Fruit fly (Drosophila melanogaster) whole organism, embryonic: ENCODE measurements around the gene TTLL4A.

ENCODE experiments used
- Ada2b ChIP-seq: fragments of 200-800 bp; sonication (Bioruptor generic); IDR thresholded peaks from 2 replicates; pipeline ENCODE4 v1.3.6; 2022; ENCODE audit warnings: missing biosample characterization, missing genetic modification characterization
- BEAF-32 ChIP-seq: fragments of 200-800 bp; sonication (Bioruptor generic); optimal IDR thresholded peaks from 3 replicates; lab custom pipeline; 2017; ENCODE audit warnings: missing biosample characterization, missing genetic modification characterization, mild to moderate bottlenecking, moderate library complexity, missing genetic modification reagents
- CG10209 ChIP-seq: fragments of 200-800 bp; sonication (Bioruptor generic); optimal IDR thresholded peaks from 3 replicates; lab custom pipeline; 2017; ENCODE audit warnings: missing biosample characterization, mild to moderate bottlenecking, missing genetic modification characterization, missing genetic modification reagents
- CG10565 ChIP-seq: fragments of 200-800 bp; sonication (Bioruptor generic); optimal IDR thresholded peaks from 3 replicates; lab custom pipeline; 2016; ENCODE audit warnings: missing biosample characterization, mild to moderate bottlenecking, missing genetic modification characterization
- CG11456 ChIP-seq: fragments of 200-800 bp; sonication (Bioruptor generic); IDR thresholded peaks from 3 replicates; pipeline ENCODE4 v1.3.6; 2022; ENCODE audit warnings: missing biosample characterization, missing genetic modification characterization
- CG11504 ChIP-seq: fragments of 200-800 bp; sonication (Bioruptor generic); optimal IDR thresholded peaks from 3 replicates; lab custom pipeline; 2019; ENCODE audit warnings: missing biosample characterization, mild to moderate bottlenecking, missing genetic modification characterization, moderate library complexity
- CG12219 ChIP-seq: fragments of 200-800 bp; sonication (Bioruptor generic); optimal IDR thresholded peaks from 3 replicates; lab custom pipeline; 2018; ENCODE audit warnings: missing biosample characterization, mild to moderate bottlenecking, missing genetic modification characterization
- CG12744 ChIP-seq: fragments of 200-800 bp; sonication (Bioruptor generic); optimal IDR thresholded peaks from 2 replicates; lab custom pipeline; 2016; ENCODE audit warnings: missing biosample characterization, missing genetic modification characterization
- CG15514 ChIP-seq: fragments of 200-800 bp; sonication (Bioruptor generic); optimal IDR thresholded peaks from 3 replicates; lab custom pipeline; 2017; ENCODE audit warnings: missing biosample characterization, missing genetic modification characterization, mild to moderate bottlenecking, moderate library complexity, missing genetic modification reagents
- CG15601 ChIP-seq: fragments of 200-800 bp; sonication (Bioruptor generic); optimal IDR thresholded peaks from 3 replicates; lab custom pipeline; 2019; ENCODE audit warnings: missing biosample characterization, mild to moderate bottlenecking, missing genetic modification characterization, moderate library complexity
- CG1603 ChIP-seq: fragments of 200-800 bp; sonication (Bioruptor generic); optimal IDR thresholded peaks from 2 replicates; lab custom pipeline; 2019; ENCODE audit warnings: missing biosample characterization, mild to moderate bottlenecking, missing genetic modification characterization, moderate library complexity
- CG17186 ChIP-seq: fragments of 200-800 bp; sonication (Bioruptor generic); optimal IDR thresholded peaks from 3 replicates; lab custom pipeline; 2017; ENCODE audit warnings: missing biosample characterization, missing genetic modification reagents, missing genetic modification characterization
- CG17385 ChIP-seq: fragments of 200-800 bp; sonication (Bioruptor generic); optimal IDR thresholded peaks from 3 replicates; lab custom pipeline; 2018; ENCODE audit warnings: missing biosample characterization, mild to moderate bottlenecking, missing genetic modification characterization
- CG18619 ChIP-seq: fragments of 200-800 bp; sonication (Bioruptor generic); optimal IDR thresholded peaks from 3 replicates; lab custom pipeline; 2017; ENCODE audit warnings: missing biosample characterization, mild to moderate bottlenecking, missing genetic modification characterization
- CG2120 ChIP-seq: fragments of 200-800 bp; sonication (Bioruptor generic); optimal IDR thresholded peaks from 3 replicates; lab custom pipeline; 2016; ENCODE audit warnings: missing biosample characterization, missing genetic modification characterization
- CG2889 ChIP-seq: fragments of 200-800 bp; sonication (Bioruptor generic); IDR thresholded peaks from 3 replicates; pipeline ENCODE4 v1.3.6; 2022; ENCODE audit warnings: missing biosample characterization, missing genetic modification characterization
- CG31224 ChIP-seq: fragments of 200-800 bp; sonication (Bioruptor generic); IDR thresholded peaks from 2 replicates; pipeline ENCODE4 v1.3.6; 2022; ENCODE audit warnings: missing biosample characterization, missing genetic modification characterization
- CG31441 ChIP-seq: fragments of 200-800 bp; sonication (Bioruptor generic); IDR thresholded peaks from 2 replicates; pipeline ENCODE4 v1.3.6; 2022; ENCODE audit warnings: missing biosample characterization, missing genetic modification characterization
- CG4404 ChIP-seq: fragments of 200-800 bp; sonication (Bioruptor generic); IDR thresholded peaks from 2 replicates; pipeline ENCODE4 v1.3.6; 2022; ENCODE audit warnings: missing biosample characterization, missing genetic modification characterization
- CG4424 ChIP-seq: fragments of 200-800 bp; sonication (Bioruptor generic); optimal IDR thresholded peaks from 3 replicates; lab custom pipeline; 2016; ENCODE audit warnings: missing biosample characterization, missing genetic modification characterization
- CG5180 ChIP-seq: fragments of 200-800 bp; sonication (Bioruptor generic); optimal IDR thresholded peaks from 3 replicates; lab custom pipeline; 2017; ENCODE audit warnings: missing biosample characterization, missing genetic modification characterization, mild to moderate bottlenecking, moderate library complexity, missing genetic modification reagents
- CG7556 ChIP-seq: fragments of 200-800 bp; sonication (Bioruptor generic); optimal IDR thresholded peaks from 2 replicates; lab custom pipeline; 2017; ENCODE audit warnings: missing biosample characterization, mild to moderate bottlenecking, missing genetic modification characterization
- CG7839 ChIP-seq: fragments of 200-800 bp; sonication (Bioruptor generic); optimal IDR thresholded peaks from 3 replicates; lab custom pipeline; 2018; ENCODE audit warnings: missing biosample characterization, mild to moderate bottlenecking, missing genetic modification characterization, moderate library complexity
- CG9876 ChIP-seq: fragments of 200-800 bp; sonication (Bioruptor generic); optimal IDR thresholded peaks from 2 replicates; lab custom pipeline; 2016; ENCODE audit warnings: missing biosample characterization, missing genetic modification characterization
- CG9932 ChIP-seq: fragments of 200-800 bp; sonication (Bioruptor generic); IDR thresholded peaks from 2 replicates; pipeline ENCODE4 v1.3.6; 2022; ENCODE audit warnings: missing biosample characterization, missing genetic modification characterization
- D ChIP-seq, 2 experiments: fragments of 200-800 bp in 1 of 2; fragments of >200 bp in 1 of 2; sonication (Bioruptor generic) in 1 of 2; optimal IDR thresholded peaks; 2 replicates in 1 of 2; 3 replicates in 1 of 2; lab custom pipeline; 2017; ENCODE audit warnings: mild to moderate bottlenecking in 1 of 2, missing biosample characterization in 1 of 2, missing genetic modification characterization in 1 of 2, missing genetic modification reagents in 1 of 2
- Dip3 ChIP-seq: fragments of 200-800 bp; sonication (Bioruptor generic); optimal IDR thresholded peaks from 3 replicates; lab custom pipeline; 2016; ENCODE audit warnings: missing biosample characterization, missing genetic modification characterization
- Ets65A ChIP-seq: fragments of 200-800 bp; sonication (Bioruptor generic); peaks from one replicate; lab custom pipeline; 2016; ENCODE audit warnings: missing biosample characterization, missing genetic modification characterization
- Fer1 ChIP-seq: fragments of 200-800 bp; sonication (Bioruptor generic); optimal IDR thresholded peaks from 2 replicates; lab custom pipeline; 2017; ENCODE audit warnings: missing biosample characterization, mild to moderate bottlenecking, missing genetic modification characterization
- Hsf ChIP-seq: fragments of 200-800 bp; sonication (Bioruptor generic); optimal IDR thresholded peaks from 3 replicates; lab custom pipeline; 2016; ENCODE audit warnings: missing biosample characterization, missing genetic modification characterization
- Lpt ChIP-seq: fragments of >200 bp; optimal IDR thresholded peaks from 2 replicates; lab custom pipeline; 2018; ENCODE audit warnings: missing biosample characterization, missing genetic modification characterization
- Neu2 ChIP-seq: fragments of 200-800 bp; sonication (Bioruptor generic); optimal IDR thresholded peaks from 3 replicates; lab custom pipeline; 2016; ENCODE audit warnings: missing biosample characterization, missing genetic modification characterization, borderline replicate concordance
- Sox102F ChIP-seq: fragments of 200-800 bp; sonication (Bioruptor generic); optimal IDR thresholded peaks from 2 replicates; lab custom pipeline; 2018; ENCODE audit warnings: missing biosample characterization, mild to moderate bottlenecking, missing genetic modification characterization, moderate library complexity
- TFAM ChIP-seq: fragments of 200-800 bp; sonication (Bioruptor generic); optimal IDR thresholded peaks from 2 replicates; lab custom pipeline; 2017; ENCODE audit warnings: missing biosample characterization, missing genetic modification characterization, inconsistent platforms
- al ChIP-seq: fragments of 200-800 bp; sonication (Bioruptor generic); IDR thresholded peaks from 2 replicates; pipeline ENCODE4 v1.3.6; 2022; ENCODE audit warnings: missing biosample characterization, missing genetic modification characterization
- chif ChIP-seq, 2 experiments: fragments of 200-800 bp; sonication (Bioruptor generic); optimal IDR thresholded peaks; 3 replicates each; lab custom pipeline; 2016; ENCODE audit warnings: missing biosample characterization in 2 of 2, missing genetic modification characterization in 2 of 2
- croc ChIP-seq: fragments of 200-800 bp; sonication (Bioruptor generic); conservative IDR thresholded peaks from 3 replicates; pipeline ENCODE4 v1.3.6; 2022; ENCODE audit warnings: missing biosample characterization, missing genetic modification characterization
- crp ChIP-seq, 2 experiments: fragments of 200-800 bp; sonication (Bioruptor generic); optimal IDR thresholded peaks; 2 replicates in 1 of 2; 3 replicates in 1 of 2; lab custom pipeline; 2017; ENCODE audit warnings: missing biosample characterization in 2 of 2, missing genetic modification characterization in 2 of 2, mild to moderate bottlenecking in 1 of 2, moderate library complexity in 1 of 2
- eve ChIP-seq, 2 experiments: fragments of >200 bp; optimal IDR thresholded peaks; 2 replicates each; lab custom pipeline; 2017; ENCODE audit warnings: missing biosample characterization in 2 of 2, missing genetic modification characterization in 2 of 2
- grau ChIP-seq: fragments of 200-800 bp; optimal IDR thresholded peaks from 3 replicates; lab custom pipeline; 2019; ENCODE audit warnings: missing biosample characterization, mild to moderate bottlenecking, missing genetic modification characterization, moderate library complexity
- mam ChIP-seq: fragments of 200-800 bp; sonication (Bioruptor generic); optimal IDR thresholded peaks from 3 replicates; lab custom pipeline; 2016; ENCODE audit warnings: missing biosample characterization, missing genetic modification characterization
- nau ChIP-seq: fragments of 200-800 bp; sonication (Bioruptor generic); optimal IDR thresholded peaks from 3 replicates; lab custom pipeline; 2017; ENCODE audit warnings: missing biosample characterization, mild to moderate bottlenecking, missing genetic modification characterization, missing genetic modification reagents
- org-1 ChIP-seq: fragments of 200-800 bp; sonication (Bioruptor generic); optimal IDR thresholded peaks from 2 replicates; lab custom pipeline; 2017; ENCODE audit warnings: missing biosample characterization, missing genetic modification characterization
- sr ChIP-seq: fragments of 200-800 bp; sonication (Bioruptor generic); IDR thresholded peaks from 3 replicates; pipeline ENCODE4 v1.3.6; 2022; ENCODE audit warnings: missing biosample characterization, missing genetic modification characterization
- ssp ChIP-seq: fragments of 200-800 bp; sonication (Bioruptor generic); IDR thresholded peaks from 2 replicates; pipeline ENCODE4 v1.3.6; 2022; ENCODE audit warnings: missing biosample characterization, missing genetic modification characterization
- tgo ChIP-seq: fragments of 200-800 bp; sonication (Bioruptor generic); IDR thresholded peaks from 3 replicates; pipeline ENCODE4 v1.3.6; 2022; ENCODE audit warnings: missing biosample characterization, missing genetic modification characterization
- tio ChIP-seq: fragments of 200-800 bp; sonication (Bioruptor generic); optimal IDR thresholded peaks from 2 replicates; lab custom pipeline; 2017; ENCODE audit warnings: missing biosample characterization, missing genetic modification characterization, inconsistent platforms
- tna ChIP-seq: fragments of 200-800 bp; sonication (Bioruptor generic); IDR thresholded peaks from 2 replicates; pipeline ENCODE4 v1.3.6; 2022; ENCODE audit warnings: missing biosample characterization, missing genetic modification characterization; ENCODE audit not compliant: partially characterized antibody

The TTLL4A gene

DNA sequence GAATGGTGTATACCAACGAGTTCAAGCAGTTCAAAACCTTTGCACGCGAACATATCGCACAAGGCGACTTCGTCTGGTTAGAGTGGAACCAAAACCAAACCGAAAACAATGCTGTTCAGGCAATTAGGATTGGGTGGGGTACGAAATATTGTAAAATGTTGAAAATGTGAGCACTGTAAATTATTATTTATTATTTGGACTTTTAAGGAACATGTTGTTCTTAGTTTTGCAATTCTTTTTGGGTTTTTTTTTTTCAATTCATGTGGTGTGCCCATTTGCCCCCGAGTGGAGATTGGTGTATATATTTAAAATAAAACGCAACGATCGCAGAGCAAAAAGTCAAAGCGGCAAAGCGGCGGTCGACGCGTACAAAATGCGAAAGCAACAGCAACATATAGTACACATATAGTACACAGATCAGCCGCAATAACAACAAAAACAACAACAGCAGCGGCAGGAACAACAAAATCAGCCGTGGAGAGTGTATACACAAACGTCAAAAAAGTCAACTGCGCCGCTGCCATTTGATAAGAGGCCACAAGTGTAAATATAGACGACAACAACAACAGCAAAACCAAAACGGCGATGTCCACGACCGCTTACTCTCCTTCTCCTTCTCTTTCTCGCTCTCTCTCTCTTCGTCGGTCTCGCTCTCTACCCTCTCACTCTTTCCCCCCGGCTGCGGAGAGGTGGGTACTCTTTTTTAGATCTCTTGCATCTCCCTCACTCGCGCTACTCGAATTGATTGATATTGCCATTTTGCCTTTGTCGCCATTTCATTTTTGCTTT is 55.7 kb downstream of the TTLL4A start (continued):
- TF ChIP-seq CG12744 (GFP tag; lab: Kevin White, UChicago) (peak; percentile 1), Dip3 (GFP tag; lab: Kevin White, UChicago) (peak; percentile 66), D (optimal IDR thresholded peaks at IDR 0.05; lab: Kevin White, UChicago) (no peak), D (GFP tag; optimal IDR thresholded peaks at IDR 0.05; lab: Kevin White, UChicago) (no peak), al (GFP tag; lab: Robert Waterston, UW) (0 out of 2 replicates have a peak, but pooled peaks have one; percentile 18), org-1 (GFP tag; lab: Kevin White, UChicago) (peak; percentile 55), CG9932 (GFP tag; lab: Robert Waterston, UW) (0 out of 2 replicates have a peak, but pooled peaks have one; percentile 5), Fer1 (GFP tag; lab: Kevin White, UChicago) (peak; percentile 43), grau (peak; percentile 39), CG31441 (GFP tag; lab: Robert Waterston, UW) (peak; percentile 58), tgo (peak; percentile 45; the same call in 2 of the 3 replicates), eve (GFP tag; optimal IDR thresholded peaks at IDR 0.05; lab: Kevin White, UChicago) (peak in 1 of 2 experiments; percentile 34), CG17385 (GFP tag; lab: Kevin White, UChicago) (peak; percentile 54), crp (GFP tag; optimal IDR thresholded peaks at IDR 0.05; lab: Kevin White, UChicago) (peak in 1 of 2 experiments; percentile 10), CG17186 (GFP tag; lab: Kevin White, UChicago) (no peak), ssp (GFP tag; lab: Robert Waterston, UW) (no peak), CG10209 (GFP tag; lab: Kevin White, UChicago) (peak; percentile 33), CG9876 (no peak), mam (GFP tag; lab: Kevin White, UChicago) (peak; percentile 40), CG7556 (GFP tag; lab: Kevin White, UChicago) (peak; percentile 32), CG4424 (peak; percentile 18), Ada2b (GFP tag; lab: Robert Waterston, UW) (0 out of 2 replicates have a peak, but pooled peaks have one; percentile 15), CG12219 (peak; percentile 36), CG4404 (no peak), Sox102F (GFP tag; lab: Kevin White, UChicago) (peak; percentile 31), chif (GFP tag; optimal IDR thresholded peaks at IDR 0.05; lab: Kevin White, UChicago) (no peak), TFAM (no peak), CG5180 (GFP tag; lab: Kevin White, UChicago) (peak; percentile 58), tna (GFP tag; lab: Robert Waterston, UW) (no peak; the same call in 1 of the 2 replicates), Lpt (GFP tag; lab: Kevin White, UChicago) (no peak), CG2120 (GFP tag; lab: Kevin White, UChicago) (peak; percentile 78), CG15601 (tag; lab: Kevin White, UChicago) (peak; percentile 44), CG31224 (no peak), CG11504 (tag; lab: Kevin White, UChicago) (peak; percentile 47), CG7839 (tag; lab: Kevin White, UChicago) (peak; percentile 29), BEAF-32 (GFP tag; lab: Kevin White, UChicago) (no peak), nau (peak; percentile 72), CG10565 (GFP tag; lab: Kevin White, UChicago) (no peak), CG1603 (tag; lab: Kevin White, UChicago) (peak; percentile 6), sr (GFP tag; lab: Robert Waterston, UW) (0 out of 3 replicates have a peak, but pooled peaks have one; percentile 37), CG2889 (GFP tag; lab: Robert Waterston, UW) (no peak), CG11456 (no peak), croc (no peak), tio (GFP tag; lab: Kevin White, UChicago) (peak; percentile 45), CG18619 (GFP tag; lab: Kevin White, UChicago) (peak; percentile 51), Hsf (peak; percentile 14), Ets65A (GFP tag; lab: Kevin White, UChicago) (peak; percentile 50), CG15514 (peak; percentile 41), Neu2 (GFP tag; lab: Kevin White, UChicago) (no peak)
